Worm (Caenorhabditis elegans) whole organism, L1 larva: Measurements from ENCODE around the gene cnc-11.

Source experiments
- F16B12.6 ChIP-seq: fragments of 150-350 bp; optimal IDR thresholded peaks from 2 replicates; lab custom pipeline; 2014; ENCODE audit warnings: missing biosample characterization, missing genetic modification characterization
- Y116A8C.19 ChIP-seq: sonication (generic microtip); optimal IDR thresholded peaks from 2 replicates; lab custom pipeline; 2016; ENCODE audit warnings: missing compliant biosample characterization, missing genetic modification characterization, borderline replicate concordance
- ceh-8 ChIP-seq: fragments of 200-800 bp; sonication (Bioruptor generic); optimal IDR thresholded peaks from 2 replicates; lab custom pipeline; 2018; ENCODE audit warnings: mild to moderate bottlenecking, missing genetic modification characterization, moderate library complexity, missing compliant biosample characterization
- dpl-1 ChIP-seq, 3 experiments: fragments of 150-350 bp in 2 of 3; sonication (generic microtip) in 1 of 3; optimal IDR thresholded peaks; 2 replicates each; lab custom pipeline; 2014 to 2017; ENCODE audit warnings: missing biosample characterization in 3 of 3, missing genetic modification characterization in 3 of 3, missing genetic modification reagents in 3 of 3
- efl-1 ChIP-seq, 4 experiments: fragments of 150-350 bp; optimal IDR thresholded peaks in 3 of 4; peaks in 1 of 4; 1 replicate in 1 of 4; 2 replicates in 3 of 4; lab custom pipeline; 2014; ENCODE audit warnings: missing biosample characterization in 2 of 4, missing genetic modification characterization in 2 of 4, missing genetic modification reagents in 2 of 4
- egl-13 ChIP-seq: sonication (generic microtip); optimal IDR thresholded peaks from 2 replicates; lab custom pipeline; 2016; ENCODE audit warnings: missing genotype, missing genetic modification reagents, missing genetic modification characterization, missing compliant biosample characterization
- elt-2 ChIP-seq: sonication (generic microtip); optimal IDR thresholded peaks from 2 replicates; lab custom pipeline; 2016; ENCODE audit warnings: missing genetic modification characterization, mild to moderate bottlenecking, inconsistent platforms, missing compliant biosample characterization, missing genetic modification reagents
- elt-3 ChIP-seq, 6 experiments: fragments of 150-350 bp in 1 of 6; sonication (generic microtip); optimal IDR thresholded peaks; 2 replicates each; lab custom pipeline; 2017 to 2018; ENCODE audit warnings: missing biosample characterization in 6 of 6, missing genetic modification characterization in 6 of 6, inconsistent platforms in 1 of 6
- fkh-8 ChIP-seq: sonication (generic microtip); optimal IDR thresholded peaks from 2 replicates; lab custom pipeline; 2016; ENCODE audit warnings: mild to moderate bottlenecking, missing genetic modification characterization, missing compliant biosample characterization
- fos-1 ChIP-seq: fragments of 150-350 bp; optimal IDR thresholded peaks from 2 replicates; lab custom pipeline; 2014; ENCODE audit warnings: missing biosample characterization, missing genetic modification characterization
- grh-1 ChIP-seq: fragments of 200-800 bp; sonication (Bioruptor generic); IDR thresholded peaks from 2 replicates; pipeline ENCODE4 v1.3.6; 2022; ENCODE audit warnings: missing genetic modification reagents, missing genetic modification characterization, missing compliant biosample characterization
- hpl-2 ChIP-seq: fragments of 150-350 bp; optimal IDR thresholded peaks from 2 replicates; lab custom pipeline; 2014; ENCODE audit warnings: missing biosample characterization, missing genetic modification reagents, missing genetic modification characterization
- jun-1 ChIP-seq: fragments of 150-350 bp; optimal IDR thresholded peaks from 2 replicates; lab custom pipeline; 2014; ENCODE audit warnings: missing biosample characterization, missing genetic modification reagents, missing genetic modification characterization
- lin-35 ChIP-seq, 2 experiments: fragments of 150-350 bp; optimal IDR thresholded peaks; 2 replicates each; lab custom pipeline; 2014; ENCODE audit warnings: missing biosample characterization in 2 of 2, missing genetic modification characterization in 2 of 2, missing genetic modification reagents in 2 of 2
- lin-39 ChIP-seq: fragments of 150-350 bp; optimal IDR thresholded peaks from 2 replicates; lab custom pipeline; 2014; ENCODE audit warnings: missing biosample characterization, missing genetic modification reagents, missing genetic modification characterization
- lsy-2 ChIP-seq, 2 experiments: fragments of 150-350 bp; optimal IDR thresholded peaks; 2 replicates each; lab custom pipeline; 2014; ENCODE audit warnings: missing biosample characterization in 2 of 2, missing genetic modification characterization in 2 of 2
- mab-9 ChIP-seq: fragments of 200-800 bp; sonication (Bioruptor generic); IDR thresholded peaks from 2 replicates; pipeline ENCODE4 v1.3.6; 2022; ENCODE audit warnings: missing genetic modification reagents, missing genetic modification characterization, missing compliant biosample characterization
- mdl-1 ChIP-seq, 2 experiments: fragments of 150-350 bp; optimal IDR thresholded peaks; 2 replicates each; lab custom pipeline; 2014 to 2017; ENCODE audit warnings: missing biosample characterization in 2 of 2, missing genetic modification characterization in 2 of 2, inconsistent platforms in 1 of 2
- nhr-11 ChIP-seq: fragments of 150-350 bp; optimal IDR thresholded peaks from 2 replicates; lab custom pipeline; 2014; ENCODE audit warnings: missing biosample characterization, missing genetic modification characterization
- nhr-20 ChIP-seq: sonication (generic microtip); optimal IDR thresholded peaks from 2 replicates; lab custom pipeline; 2016; ENCODE audit warnings: mild to moderate bottlenecking, missing genetic modification characterization, missing compliant biosample characterization
- nhr-237 ChIP-seq: fragments of 150-350 bp; optimal IDR thresholded peaks from 2 replicates; lab custom pipeline; 2014; ENCODE audit warnings: missing biosample characterization, missing genetic modification characterization
- nhr-47 ChIP-seq: sonication (generic microtip); optimal IDR thresholded peaks from 2 replicates; lab custom pipeline; 2016; ENCODE audit warnings: mild to moderate bottlenecking, missing genetic modification characterization, moderate library complexity, missing compliant biosample characterization
- nhr-71 ChIP-seq: sonication (generic microtip); optimal IDR thresholded peaks from 2 replicates; lab custom pipeline; 2016; ENCODE audit warnings: mild to moderate bottlenecking, missing genetic modification characterization, moderate library complexity, missing compliant biosample characterization
- nhr-85 ChIP-seq: sonication (generic microtip); peaks from one replicate; lab custom pipeline; 2016; ENCODE audit warnings: missing genetic modification characterization, inconsistent platforms, missing compliant biosample characterization
- snpc-4 ChIP-seq: fragments of 150-350 bp; optimal IDR thresholded peaks from 2 replicates; lab custom pipeline; 2014; ENCODE audit warnings: missing biosample characterization, missing genetic modification characterization
- sox-4 ChIP-seq: sonication (generic microtip); optimal IDR thresholded peaks from 2 replicates; lab custom pipeline; 2016; ENCODE audit warnings: missing genetic modification characterization, missing compliant biosample characterization
- swsn-7 ChIP-seq: sonication (generic microtip); optimal IDR thresholded peaks from 2 replicates; lab custom pipeline; 2016; ENCODE audit warnings: missing genetic modification characterization, missing compliant biosample characterization
- unc-130 ChIP-seq: fragments of 150-350 bp; optimal IDR thresholded peaks from 2 replicates; lab custom pipeline; 2017; ENCODE audit warnings: missing biosample characterization, missing genetic modification characterization, inconsistent platforms
- unc-30 ChIP-seq: sonication (generic microtip); optimal IDR thresholded peaks from 2 replicates; lab custom pipeline; 2017; ENCODE audit warnings: missing biosample characterization, missing genetic modification characterization
- unc-62 ChIP-seq: fragments of 150-350 bp; optimal IDR thresholded peaks from 2 replicates; lab custom pipeline; 2014; ENCODE audit warnings: missing biosample characterization, missing genetic modification reagents, missing genetic modification characterization
- vab-15 ChIP-seq: sonication (generic microtip); optimal IDR thresholded peaks from 2 replicates; lab custom pipeline; 2017; ENCODE audit warnings: missing genotype, mild to moderate bottlenecking, missing genetic modification characterization, missing compliant biosample characterization
- zip-4 ChIP-seq: fragments of 200-800 bp; sonication (Bioruptor generic); optimal IDR thresholded peaks from 2 replicates; lab custom pipeline; 2018; ENCODE audit warnings: mild to moderate bottlenecking, missing genetic modification characterization, moderate library complexity, missing compliant biosample characterization
- ztf-11 ChIP-seq, 2 experiments: sonication (generic microtip); optimal IDR thresholded peaks; 2 replicates each; lab custom pipeline; 2016 to 2017; ENCODE audit warnings: missing genetic modification characterization in 2 of 2, missing biosample characterization in 1 of 2, missing compliant biosample characterization in 1 of 2

cnc-11 gene

ce11 chrV:1455280-1455679 is 13.1 kb downstream of the cnc-11 start:
- TF ChIP-seq lin-39 (tag; lab: Kevin White, UChicago) (no peak), snpc-4 (tag; lab: Kevin White, UChicago) (peak; percentile 55)

ce11 chrV:1456614-1457013 is 14.5 kb downstream of the cnc-11 start:
- TF ChIP-seq efl-1 (optimal IDR thresholded peaks at IDR 0.05; lab: Kevin White, UChicago) (no peak), efl-1 (GFP tag; optimal IDR thresholded peaks at IDR 0.05 in 1 of 2; lab: Kevin White, UChicago) (peak in 1 of 2 experiments; percentile 81), lsy-2 (tag; optimal IDR thresholded peaks at IDR 0.05; lab: Kevin White, UChicago) (peak in 1 of 2 experiments; percentile 54), nhr-11 (tag; lab: Kevin White, UChicago) (no peak), nhr-237 (no peak), lin-35 (GFP tag; optimal IDR thresholded peaks at IDR 0.05; lab: Kevin White, UChicago) (peak in 1 of 2 experiments; percentile 16), dpl-1 (GFP tag; optimal IDR thresholded peaks at IDR 0.05; lab: Kevin White, UChicago) (no peak), F16B12.6 (tag; lab: Kevin White, UChicago) (no peak), unc-30 (tag; lab: Kevin White, UChicago) (no peak)

ce11 chrV:1459374-1459926 is 17.3 kb downstream of the cnc-11 start:
- TF ChIP-seq jun-1 (peak; percentile 44), lin-35 (GFP tag; optimal IDR thresholded peaks at IDR 0.05; lab: Kevin White, UChicago) (peak in 1 of 2 experiments; percentile 12), lin-39 (tag; lab: Kevin White, UChicago) (no peak), mab-9 (GFP tag; lab: Robert Waterston, UW) (no peak), elt-2 (tag; lab: Kevin White, UChicago) (peak; percentile 79), efl-1 (optimal IDR thresholded peaks at IDR 0.05; lab: Kevin White, UChicago) (no peak), efl-1 (GFP tag; optimal IDR thresholded peaks at IDR 0.05 in 1 of 2; lab: Kevin White, UChicago) (peak in 1 of 2 experiments; percentile 91), nhr-20 (tag; lab: Kevin White, UChicago) (peak; percentile 18), egl-13 (tag; lab: Kevin White, UChicago) (no peak)

ce11 chrV:1460069-1460468 is 17.9 kb downstream of the cnc-11 start, which contains the start of gene hacd-1:
TSS of gene hacd-1 (plus strand) at chrV:1460369.
- TF ChIP-seq mdl-1 (tag; optimal IDR thresholded peaks at IDR 0.05; lab: Kevin White, UChicago) = no peak
- no peak for TF ChIP-seq fkh-8 (tag; lab: Kevin White, UChicago)
- TF ChIP-seq unc-130 = no peak
- no peak for TF ChIP-seq efl-1 (optimal IDR thresholded peaks at IDR 0.05; lab: Kevin White, UChicago)
- TF ChIP-seq efl-1 (GFP tag; optimal IDR thresholded peaks at IDR 0.05 in 1 of 2; lab: Kevin White, UChicago) = no peak
- no peak for TF ChIP-seq sox-4 (tag; lab: Kevin White, UChicago)
- TF ChIP-seq unc-62 (GFP tag; lab: Kevin White, UChicago) = no peak
- TF ChIP-seq nhr-47 (tag; lab: Kevin White, UChicago) = no peak
- no peak for TF ChIP-seq fos-1
- no peak for TF ChIP-seq swsn-7 (tag; lab: Kevin White, UChicago)
- no peak for TF ChIP-seq ceh-8 (GFP tag; lab: Kevin White, UChicago)
- no peak for TF ChIP-seq hpl-2 (GFP tag; lab: Kevin White, UChicago)
- TF ChIP-seq snpc-4 (tag; lab: Kevin White, UChicago) = no peak
- TF ChIP-seq dpl-1 (GFP tag; optimal IDR thresholded peaks at IDR 0.05; lab: Kevin White, UChicago) = no peak
- no peak for TF ChIP-seq zip-4
- no peak for TF ChIP-seq nhr-85 (tag; lab: Kevin White, UChicago)
- no peak for TF ChIP-seq F16B12.6 (tag; lab: Kevin White, UChicago)
- TF ChIP-seq vab-15 (tag; lab: Kevin White, UChicago) = no peak
- no peak for TF ChIP-seq Y116A8C.19 (tag; lab: Kevin White, UChicago)
- no peak for TF ChIP-seq nhr-237

ce11 chrV:1464543-1465040 is 22.4 kb downstream of the cnc-11 start, which contains the start of the genes fpn-1.2 and pqn-54:
TSS of gene fpn-1.2 (minus strand) at chrV:1464699.
TSS of gene pqn-54 (plus strand) at chrV:1464990.
- TF ChIP-seq grh-1 (GFP tag; lab: Robert Waterston, UW) (no peak), elt-3 (tag; optimal IDR thresholded peaks at IDR 0.05; lab: Kevin White, UChicago) (no peak), ztf-11 (tag; optimal IDR thresholded peaks at IDR 0.05; lab: Kevin White, UChicago) (no peak), elt-2 (tag; lab: Kevin White, UChicago) (peak; percentile 10), nhr-71 (no peak)
